Fruit fly (Drosophila melanogaster): ENCODE results near the gene CG31142.

The CG31142 gene

DNA sequence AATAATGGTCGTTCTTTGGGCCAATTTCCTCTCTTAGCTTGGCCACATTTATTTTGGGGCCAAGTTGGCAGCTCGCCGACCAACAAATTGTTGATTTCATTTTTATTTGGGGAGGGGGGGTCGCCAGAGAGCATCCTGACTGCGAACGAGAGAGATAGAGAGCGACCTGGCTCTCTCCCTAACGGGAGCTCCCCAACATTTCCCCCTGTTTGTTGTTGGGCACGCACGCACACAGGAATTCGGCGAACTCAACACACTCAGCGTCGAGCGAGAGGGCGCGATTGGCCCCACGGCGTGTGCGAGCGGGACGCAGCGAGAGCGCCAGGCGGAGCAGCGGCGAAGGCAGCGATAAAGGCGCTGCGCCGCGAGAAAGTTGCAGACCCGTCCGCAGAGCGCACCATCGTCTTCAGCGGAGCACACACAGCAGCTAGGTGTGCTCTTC is 33.8 kb downstream of the CG31142 start, which contains the start of gene CG31140 (continued):
- TF ChIP-seq onecut (GFP tag; IDR thresholded peaks at IDR 0.05) (peak; percentile 27; the same call in 1 of the 2 replicates), CG12236 (GFP tag; optimal IDR thresholded peaks at IDR 0.05) (no peak), E2f2 (GFP tag; IDR thresholded peaks at IDR 0.05) (0 out of 2 replicates have a peak, but pooled peaks have one; percentile 33), CG6765 (GFP tag; optimal IDR thresholded peaks at IDR 0.05) (no peak), CG4617 (GFP tag; optimal IDR thresholded peaks at IDR 0.05; ENCODE audit: borderline replicate concordance) (no peak), Dek (tag; optimal IDR thresholded peaks at IDR 0.05) (no peak), tin (GFP tag; optimal IDR thresholded peaks at IDR 0.05) (no peak), row (GFP tag; IDR thresholded peaks at IDR 0.05) (peak; percentile 24; the same call in 1 of the 3 replicates), Lpt (GFP tag; optimal IDR thresholded peaks at IDR 0.05) (no peak), abd-A (tag; optimal IDR thresholded peaks at IDR 0.05) (peak; percentile 85), ap (GFP tag; IDR thresholded peaks at IDR 0.05) (no peak), CG30403 (GFP tag; optimal IDR thresholded peaks at IDR 0.05) (no peak), Ada2b (GFP tag; IDR thresholded peaks at IDR 0.05) (no peak), CG5245 (GFP tag; optimal IDR thresholded peaks at IDR 0.05) (no peak), Hand (GFP tag; optimal IDR thresholded peaks at IDR 0.05) (peak; percentile 64), CG17912 (GFP tag; optimal IDR thresholded peaks at IDR 0.05) (no peak), CG6654 (GFP tag; optimal IDR thresholded peaks at IDR 0.05) (no peak), maf-S (GFP tag; optimal IDR thresholded peaks at IDR 0.05) (no peak), CrebB (tag; optimal IDR thresholded peaks at IDR 0.05) (no peak), gce (GFP tag; IDR thresholded peaks at IDR 0.05) (no peak), Xrp1 (GFP tag; IDR thresholded peaks at IDR 0.05) (no peak), CG7963 (GFP tag; IDR thresholded peaks at IDR 0.05; ENCODE audit: partially characterized antibody) (no peak)

DNA sequence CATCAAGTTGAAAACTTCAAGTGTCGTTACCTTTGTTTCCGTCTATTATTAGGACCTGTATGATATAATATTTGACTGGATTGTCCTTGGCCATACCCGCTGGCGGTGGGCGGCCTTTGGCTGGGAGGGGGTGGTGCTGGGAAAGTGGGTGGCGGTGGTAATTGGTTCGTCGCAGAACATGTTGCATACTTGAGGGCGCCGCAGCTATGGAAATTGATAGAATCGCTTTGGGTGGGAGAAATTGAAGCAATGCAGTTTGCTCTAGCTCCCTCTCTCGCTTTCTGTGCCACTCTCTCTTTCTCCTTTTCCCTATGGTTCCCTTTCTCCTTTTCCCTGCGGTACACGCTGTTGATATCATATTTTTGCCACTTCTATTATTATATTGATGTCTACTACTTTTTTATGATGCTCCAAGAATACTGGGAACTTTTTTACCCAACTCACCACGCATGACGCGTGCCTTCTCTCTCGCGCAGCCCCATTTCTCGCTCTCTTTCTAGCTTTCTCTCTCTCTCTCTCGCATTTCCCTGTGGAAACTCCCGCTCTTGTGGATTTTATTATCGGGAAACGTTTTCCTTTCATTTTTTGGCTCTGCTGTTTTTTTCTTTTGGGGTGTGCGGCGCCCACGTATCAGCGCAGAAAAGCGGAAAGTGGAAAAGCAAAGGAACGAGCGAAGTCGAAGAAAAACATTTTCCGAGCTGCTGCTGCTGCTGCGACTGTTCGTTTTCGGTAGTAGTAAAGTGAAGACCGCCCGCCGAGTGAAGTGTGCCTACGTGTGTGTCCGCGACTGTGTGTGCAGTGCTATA is 36.1 kb downstream of the CG31142 start:
- TF ChIP-seq ewg (GFP tag; optimal IDR thresholded peaks at IDR 0.05) (peak; percentile 76), sim (GFP tag; IDR thresholded peaks at IDR 0.05) (no peak), Asciz (GFP tag; optimal IDR thresholded peaks at IDR 0.05) (no peak), CG31388 (GFP tag; optimal IDR thresholded peaks at IDR 0.05) (no peak), kni (GFP tag; optimal IDR thresholded peaks at IDR 0.05) (no peak), bcd (GFP tag; optimal IDR thresholded peaks at IDR 0.05) (no peak), Xrp1 (GFP tag; IDR thresholded peaks at IDR 0.05) (no peak), maf-S (GFP tag; optimal IDR thresholded peaks at IDR 0.05) (no peak), CG8290 (GFP tag; optimal IDR thresholded peaks at IDR 0.05) (peak; percentile 71), CG8290 (tag; optimal IDR thresholded peaks at IDR 0.05) (peak; percentile 28 to 90), sd (tag; optimal IDR thresholded peaks at IDR 0.05) (peak; percentile 1), abd-A (tag; optimal IDR thresholded peaks at IDR 0.05) (peak; percentile 63), Hand (GFP tag; optimal IDR thresholded peaks at IDR 0.05) (no peak), Med (GFP tag) (peak; percentile 55), CG10462 (GFP tag; optimal IDR thresholded peaks at IDR 0.05) (no peak), MBD-R2 (GFP tag; IDR thresholded peaks at IDR 0.05) (no peak), CG3726 (GFP tag; IDR thresholded peaks at IDR 0.05) (no peak), slp2 (GFP tag; optimal IDR thresholded peaks at IDR 0.05) (no peak), onecut (GFP tag; IDR thresholded peaks at IDR 0.05) (peak; percentile 57; the same call in 1 of the 2 replicates), CG8924 (tag; optimal IDR thresholded peaks at IDR 0.05) (no peak), MTF-1 (GFP tag; optimal IDR thresholded peaks at IDR 0.05; ENCODE audit: borderline replicate concordance) (no peak), ab (GFP tag; optimal IDR thresholded peaks at IDR 0.05) (no peak), CG9727 (GFP tag; optimal IDR thresholded peaks at IDR 0.05) (no peak), CG8388 (GFP tag; optimal IDR thresholded peaks at IDR 0.05) (no peak), CG7357 (GFP tag; IDR thresholded peaks at IDR 0.05) (no peak), NK7.1 (GFP tag; optimal IDR thresholded peaks at IDR 0.05) (no peak), CG3281 (GFP tag; optimal IDR thresholded peaks at IDR 0.05) (no peak), Deaf1 (tag; optimal IDR thresholded peaks at IDR 0.05) (peak; percentile 73), CG18599 (GFP tag; optimal IDR thresholded peaks at IDR 0.05) (no peak), Adf1 (GFP tag; IDR thresholded peaks at IDR 0.05) (peak; percentile 29; the same call in 1 of the 2 replicates), CG15073 (GFP tag; optimal IDR thresholded peaks at IDR 0.05) (peak; percentile 70), sens (GFP tag) (peak; percentile 66)

Data from whole organism, embryonic.